Worm (Caenorhabditis elegans) whole organism, L2 larva: Measurements from ENCODE around the gene ZK402.2.

Experiments used
- ceh-82 ChIP-seq: fragments of 150-350 bp; optimal IDR thresholded peaks from 2 replicates; lab custom pipeline; 2014; ENCODE audit warnings: missing biosample characterization, missing genetic modification characterization
- elt-3 ChIP-seq: sonication (generic microtip); optimal IDR thresholded peaks from 2 replicates; lab custom pipeline; 2017; ENCODE audit warnings: missing biosample characterization, missing genetic modification characterization
- lin-13 ChIP-seq: fragments of 150-350 bp; optimal IDR thresholded peaks from 2 replicates; lab custom pipeline; 2014; ENCODE audit warnings: missing biosample characterization, missing genetic modification reagents, missing genetic modification characterization
- lin-39 ChIP-seq: fragments of 150-350 bp; optimal IDR thresholded peaks from 2 replicates; lab custom pipeline; 2014; ENCODE audit warnings: missing biosample characterization, missing genetic modification reagents, missing genetic modification characterization
- mab-5 ChIP-seq: fragments of 150-350 bp; optimal IDR thresholded peaks from 2 replicates; lab custom pipeline; 2014; ENCODE audit warnings: missing biosample characterization, missing genetic modification characterization
- nhr-12 ChIP-seq: fragments of 150-350 bp; optimal IDR thresholded peaks from 2 replicates; lab custom pipeline; 2014; ENCODE audit warnings: missing biosample characterization, missing genetic modification characterization
- unc-62 ChIP-seq: fragments of 150-350 bp; optimal IDR thresholded peaks from 2 replicates; lab custom pipeline; 2014; ENCODE audit warnings: missing biosample characterization, missing genetic modification reagents, missing genetic modification characterization
- ztf-4 ChIP-seq: fragments of 150-350 bp; optimal IDR thresholded peaks from 2 replicates; lab custom pipeline; 2014; ENCODE audit warnings: missing biosample characterization, missing genetic modification characterization

- TF ChIP-seq mab-5 (no peak), nhr-12 (tag; lab: Kevin White, UChicago) (no peak), unc-62 (GFP tag; lab: Kevin White, UChicago) (no peak), lin-39 (tag; lab: Kevin White, UChicago) (no peak), ceh-82 (tag; lab: Kevin White, UChicago) (no peak), elt-3 (no peak), ztf-4 (no peak), lin-13 (GFP tag; lab: Kevin White, UChicago) (no peak)
Observed at ce11 chrX:1372464-1372863, 31.1 kb upstream of the ZK402.2 start.
